Fruit fly (Drosophila melanogaster) whole organism, wandering third instar larva: Measurements from ENCODE around the gene dj-1beta.

Source experiments
- CG32264 ChIP-seq: fragments of 200-800 bp; sonication (Bioruptor generic); optimal IDR thresholded peaks from 2 replicates; lab custom pipeline; 2016; ENCODE audit warnings: missing biosample characterization, missing genetic modification characterization
- CrebA ChIP-seq: fragments of 200-800 bp; sonication (Bioruptor generic); optimal IDR thresholded peaks from 2 replicates; lab custom pipeline; 2016; ENCODE audit warnings: missing biosample characterization, mild to moderate bottlenecking, missing genetic modification characterization, borderline replicate concordance
- Dfd ChIP-seq: fragments of >200 bp; optimal IDR thresholded peaks from 2 replicates; lab custom pipeline; 2017; ENCODE audit warnings: missing biosample characterization, missing genetic modification characterization
- Dif ChIP-seq: fragments of 200-275, 200-300 bp; sonication (Bioruptor generic); optimal IDR thresholded peaks from 2 replicates; lab custom pipeline; 2018; ENCODE audit warnings: missing biosample characterization, missing genetic modification characterization; ENCODE audit not compliant: partially characterized antibody
- GATAd ChIP-seq: sonication (Bioruptor generic); optimal IDR thresholded peaks from 2 replicates; lab custom pipeline; 2016; ENCODE audit warnings: missing biosample characterization, missing genetic modification characterization
- Hr78 ChIP-seq: fragments of >200 bp; optimal IDR thresholded peaks from 2 replicates; lab custom pipeline; 2017; ENCODE audit warnings: missing biosample characterization, missing genetic modification characterization
- Hr83 ChIP-seq: fragments of 200-300 bp; sonication (Bioruptor generic); optimal IDR thresholded peaks from 2 replicates; lab custom pipeline; 2016; ENCODE audit warnings: missing biosample characterization, mild to moderate bottlenecking, missing genetic modification characterization, moderate library complexity; ENCODE audit not compliant: poor library complexity, severe bottlenecking
- Jra ChIP-seq: sonication (Bioruptor generic); optimal IDR thresholded peaks from 2 replicates; lab custom pipeline; 2016; ENCODE audit warnings: missing biosample characterization, missing genetic modification characterization
- Mio ChIP-seq: sonication (Bioruptor generic); optimal IDR thresholded peaks from 2 replicates; lab custom pipeline; 2016; ENCODE audit warnings: missing biosample characterization, missing genetic modification characterization
- Myc ChIP-seq: fragments of >200 bp; optimal IDR thresholded peaks from 2 replicates; lab custom pipeline; 2017
- N ChIP-seq: fragments of >200 bp; optimal IDR thresholded peaks from 2 replicates; lab custom pipeline; 2018; ENCODE audit warnings: missing biosample characterization, missing external identifiers, missing genetic modification characterization
- OdsH ChIP-seq: fragments of 200-800 bp; sonication (Bioruptor generic); optimal IDR thresholded peaks from 2 replicates; lab custom pipeline; 2016; ENCODE audit warnings: missing biosample characterization, mild to moderate bottlenecking, missing genetic modification characterization
- Rel ChIP-seq, 2 experiments: fragments of 200-800 bp; sonication (Bioruptor generic) in 1 of 2; optimal IDR thresholded peaks; 2 replicates in 1 of 2; 3 replicates in 1 of 2; lab custom pipeline; 2016 to 2019; ENCODE audit warnings: mild to moderate bottlenecking in 2 of 2, missing biosample characterization in 2 of 2, missing genetic modification characterization in 2 of 2, moderate library complexity in 1 of 2
- Sp1 ChIP-seq: fragments of 200-800 bp; sonication (Bioruptor generic); optimal IDR thresholded peaks from 3 replicates; lab custom pipeline; 2019; ENCODE audit warnings: missing biosample characterization, mild to moderate bottlenecking, missing genetic modification characterization, moderate library complexity
- Vsx2 ChIP-seq: fragments of 200-300, 225-300 bp; sonication (Bioruptor generic); optimal IDR thresholded peaks from 2 replicates; lab custom pipeline; 2018; ENCODE audit warnings: missing biosample characterization, missing genetic modification characterization; ENCODE audit not compliant: partially characterized antibody
- br ChIP-seq: fragments of 200-800 bp; sonication (Bioruptor generic); optimal IDR thresholded peaks from 2 replicates; lab custom pipeline; 2016; ENCODE audit warnings: missing biosample characterization, missing genetic modification characterization
- brk ChIP-seq: fragments of 200-800 bp; sonication (Bioruptor generic); optimal IDR thresholded peaks from 2 replicates; lab custom pipeline; 2016; ENCODE audit warnings: missing biosample characterization, mild to moderate bottlenecking, missing genetic modification characterization
- dl ChIP-seq, 2 experiments: fragments of 175-275, 200-275 bp in 1 of 2; fragments of 200-275 bp in 1 of 2; sonication (Bioruptor generic); optimal IDR thresholded peaks; lab custom pipeline; 2018; ENCODE audit warnings: mild to moderate bottlenecking in 2 of 2, missing biosample characterization in 2 of 2, missing genetic modification characterization in 2 of 2, moderate library complexity in 2 of 2; ENCODE audit not compliant: partially characterized antibody in 2 of 2, insufficient read depth in 1 of 2
- dmrt93B ChIP-seq: fragments of 200-800 bp; sonication (Bioruptor generic); optimal IDR thresholded peaks from 2 replicates; lab custom pipeline; 2018; ENCODE audit warnings: missing biosample characterization, mild to moderate bottlenecking, missing genetic modification characterization
- dsf ChIP-seq: sonication (Bioruptor generic); optimal IDR thresholded peaks from 2 replicates; lab custom pipeline; 2016; ENCODE audit warnings: missing biosample characterization, missing genetic modification characterization, borderline replicate concordance
- ey ChIP-seq: fragments of 200-800 bp; sonication (Bioruptor generic); optimal IDR thresholded peaks from 2 replicates; lab custom pipeline; 2016; ENCODE audit warnings: missing biosample characterization, missing genetic modification characterization
- foxo ChIP-seq, 2 experiments: fragments of 200-800 bp; sonication (Bioruptor generic); optimal IDR thresholded peaks; 2 replicates in 1 of 2; 3 replicates in 1 of 2; lab custom pipeline; 2016 to 2017; ENCODE audit warnings: missing biosample characterization in 2 of 2, missing genetic modification characterization in 2 of 2
- fru ChIP-seq: fragments of 200-800 bp; sonication (Bioruptor generic); optimal IDR thresholded peaks from 3 replicates; lab custom pipeline; 2016; ENCODE audit warnings: missing biosample characterization, mild to moderate bottlenecking, missing genetic modification characterization
- h ChIP-seq: fragments of 200-800 bp; sonication (Bioruptor generic); optimal IDR thresholded peaks from 3 replicates; lab custom pipeline; 2016; ENCODE audit warnings: missing biosample characterization, mild to moderate bottlenecking, missing genetic modification characterization
- jim ChIP-seq: fragments of 175-275, 200-325 bp; sonication (Bioruptor generic); optimal IDR thresholded peaks from 2 replicates; lab custom pipeline; 2016; ENCODE audit warnings: missing biosample characterization, mild to moderate bottlenecking, missing genetic modification characterization
- lola ChIP-seq: fragments of >200 bp; optimal IDR thresholded peaks from 2 replicates; lab custom pipeline; 2017; ENCODE audit warnings: missing biosample characterization, missing genetic modification characterization
- pan ChIP-seq: fragments of >200 bp; optimal IDR thresholded peaks from 2 replicates; lab custom pipeline; 2017
- sv ChIP-seq: fragments of 200-800 bp; sonication (Bioruptor generic); optimal IDR thresholded peaks from 3 replicates; lab custom pipeline; 2016; ENCODE audit warnings: missing biosample characterization, missing genetic modification characterization
- tai ChIP-seq: sonication (Bioruptor generic); optimal IDR thresholded peaks from 2 replicates; lab custom pipeline; 2016; ENCODE audit warnings: missing biosample characterization, missing genetic modification characterization
- usp ChIP-seq: fragments of >200 bp; optimal IDR thresholded peaks from 2 replicates; lab custom pipeline; 2017; ENCODE audit warnings: missing biosample characterization, missing genetic modification characterization
- woc ChIP-seq: sonication (Bioruptor generic); optimal IDR thresholded peaks from 2 replicates; lab custom pipeline; 2016; ENCODE audit warnings: missing biosample characterization, mild to moderate bottlenecking, missing genetic modification characterization

Gene dj-1beta

DNA sequence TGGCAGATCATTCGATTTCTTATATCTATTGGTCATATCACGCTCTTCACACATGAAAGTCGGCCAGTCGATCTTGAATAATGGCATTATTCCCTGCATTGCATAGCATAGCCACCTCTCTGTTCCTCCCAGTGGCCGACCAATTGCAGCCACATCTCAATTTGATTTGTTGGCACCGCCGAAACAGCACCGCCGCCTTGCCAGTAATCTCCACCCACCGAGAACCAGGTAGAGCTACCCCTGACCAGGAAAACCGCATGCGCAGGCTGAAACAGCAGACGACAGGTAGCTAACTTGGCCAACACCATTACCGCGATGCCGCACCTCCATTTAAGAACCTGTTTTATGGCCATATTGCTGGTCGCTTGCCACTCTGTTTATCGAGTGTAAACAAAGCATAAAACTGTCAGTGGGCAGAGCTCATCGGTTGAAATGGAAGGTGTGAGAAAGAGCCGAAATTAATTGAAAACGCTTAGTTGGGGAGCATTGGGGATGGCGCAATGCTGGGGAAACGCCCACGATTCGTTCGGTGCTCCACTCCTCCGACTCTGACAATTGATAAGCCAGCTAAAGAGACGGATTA, 39.9 kb upstream of the dj-1beta start:
- TF ChIP-seq Myc (lab: Kevin White, UChicago) = no peak
- no peak for TF ChIP-seq Hr78 (GFP tag; lab: Kevin White, UChicago)
- TF ChIP-seq ey (GFP tag; lab: Kevin White, UChicago) = no peak
- TF ChIP-seq jim = no peak
- TF ChIP-seq N = no peak
- no peak for TF ChIP-seq dmrt93B (GFP tag; lab: Kevin White, UChicago)
- TF ChIP-seq CrebA (GFP tag; lab: Kevin White, UChicago) = no peak
- no peak for TF ChIP-seq usp (GFP tag; lab: Kevin White, UChicago)
- TF ChIP-seq GATAd = no peak
- TF ChIP-seq lola (GFP tag; lab: Kevin White, UChicago) = no peak
- TF ChIP-seq br (GFP tag; lab: Kevin White, UChicago) = no peak
- TF ChIP-seq tai (GFP tag; lab: Kevin White, UChicago) = no peak

DNA sequence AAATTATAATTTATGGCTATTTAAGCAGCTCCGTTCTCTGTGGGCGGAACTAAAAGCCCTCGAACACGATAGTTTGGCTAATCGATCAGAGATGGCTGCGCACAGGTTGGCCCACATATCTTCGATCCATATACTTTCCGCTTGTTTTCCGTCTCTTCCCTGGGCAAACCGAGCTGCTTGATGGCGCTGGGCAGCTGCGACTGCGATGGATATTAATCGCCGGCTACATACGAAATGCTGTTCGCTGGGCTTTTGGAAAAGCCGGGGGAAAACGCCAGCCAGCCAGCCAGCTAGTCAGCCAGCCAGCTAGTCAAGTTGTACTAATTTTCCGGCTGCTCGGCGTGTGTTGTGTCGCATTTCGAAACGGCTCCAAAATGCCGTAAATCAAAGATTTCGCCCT, 39.4 kb upstream of the dj-1beta start:
- TF ChIP-seq jim = no peak
- no peak for TF ChIP-seq tai (GFP tag; lab: Kevin White, UChicago)
- no peak for TF ChIP-seq brk
- TF ChIP-seq pan = no peak
- no peak for TF ChIP-seq ey (GFP tag; lab: Kevin White, UChicago)
- no peak for TF ChIP-seq foxo (GFP tag; optimal IDR thresholded peaks at IDR 0.05; lab: Kevin White, UChicago)
- no peak for TF ChIP-seq woc (GFP tag; lab: Kevin White, UChicago)
- TF ChIP-seq lola (GFP tag; lab: Kevin White, UChicago) = no peak
- TF ChIP-seq Dif (GFP tag; lab: Kevin White, UChicago) = no peak
- TF ChIP-seq Mio = no peak
- no peak for TF ChIP-seq Rel (GFP tag; optimal IDR thresholded peaks at IDR 0.05; lab: Kevin White, UChicago)
- no peak for TF ChIP-seq Rel (tag; optimal IDR thresholded peaks at IDR 0.05; lab: Kevin White, UChicago)
- no peak for TF ChIP-seq fru (GFP tag; lab: Kevin White, UChicago)
- no peak for TF ChIP-seq Dfd
- no peak for TF ChIP-seq Myc (lab: Kevin White, UChicago)
- TF ChIP-seq h (GFP tag; lab: Kevin White, UChicago) = no peak
- no peak for TF ChIP-seq N
- TF ChIP-seq Hr83 (GFP tag; lab: Kevin White, UChicago) = no peak
- TF ChIP-seq CG32264 (GFP tag; lab: Kevin White, UChicago) = no peak
- no peak for TF ChIP-seq br (GFP tag; lab: Kevin White, UChicago)
- TF ChIP-seq, all 38 proteins: peak for 0

DNA sequence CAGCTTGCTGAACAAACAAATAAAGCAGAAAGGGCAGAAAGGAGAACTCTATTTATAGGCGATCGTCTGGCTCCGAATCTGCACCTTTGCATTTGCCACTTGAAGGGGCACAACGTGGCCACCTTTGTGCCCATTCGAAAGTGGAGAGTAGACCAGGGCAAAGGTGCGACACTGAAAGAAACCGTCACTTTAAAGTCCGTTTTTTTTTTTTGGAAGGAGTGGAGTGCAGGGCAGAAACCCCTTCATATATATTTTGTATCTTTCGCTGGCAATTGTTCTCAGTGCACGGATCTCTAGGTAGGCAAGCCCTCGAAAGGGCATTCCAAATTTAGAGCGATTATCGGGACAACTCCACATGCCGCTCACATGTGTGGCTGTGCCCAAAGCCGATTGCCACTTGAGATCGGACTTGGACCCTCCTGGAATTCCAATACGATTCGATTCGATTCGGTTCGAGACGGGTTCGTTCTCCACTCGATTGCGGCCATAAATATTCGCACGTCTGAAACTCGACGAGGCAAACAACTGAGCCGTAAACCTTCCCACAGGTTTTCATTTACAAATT, 36.8 kb upstream of the dj-1beta start:
- no peak for TF ChIP-seq dsf
- no peak for TF ChIP-seq CG32264 (GFP tag; lab: Kevin White, UChicago)
- TF ChIP-seq Sp1 (GFP tag; lab: Kevin White, UChicago) = no peak
- TF ChIP-seq foxo (GFP tag; optimal IDR thresholded peaks at IDR 0.05; lab: Kevin White, UChicago) = no peak
- TF ChIP-seq sv = no peak
- TF ChIP-seq, all 38 proteins: peak for 0

DNA sequence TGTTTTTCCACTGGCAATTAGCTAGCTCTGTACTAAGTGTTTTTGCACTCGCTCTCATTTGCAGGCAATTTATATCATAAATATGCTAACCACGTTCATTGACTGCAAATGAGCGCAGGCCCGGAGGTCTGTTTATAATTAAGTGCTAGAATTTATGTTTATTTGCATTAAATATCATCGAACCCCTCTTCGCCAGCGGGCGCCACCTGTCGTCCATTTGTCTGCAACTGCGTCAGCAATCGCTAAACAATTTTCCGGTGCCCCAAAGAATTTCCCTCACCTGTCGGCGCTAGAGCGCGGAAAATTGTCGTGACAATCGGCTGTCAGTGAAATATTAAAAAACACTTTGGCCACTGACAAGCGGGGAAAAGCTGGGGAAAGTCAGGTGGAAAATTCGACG, 36.2 kb upstream of the dj-1beta start:
- TF ChIP-seq sv = no peak
- no peak for TF ChIP-seq ey (GFP tag; lab: Kevin White, UChicago)
- TF ChIP-seq OdsH = no peak
- no peak for TF ChIP-seq br (GFP tag; lab: Kevin White, UChicago)
- no peak for TF ChIP-seq dl (GFP tag; optimal IDR thresholded peaks at IDR 0.05; lab: Kevin White, UChicago; ENCODE audit: insufficient read depth in 1 of 2, partially characterized antibody in 2 of 2)
- no peak for TF ChIP-seq Mio
- no peak for TF ChIP-seq Vsx2 (GFP tag; lab: Kevin White, UChicago)
- no peak for TF ChIP-seq Jra (GFP tag; lab: Kevin White, UChicago)
- TF ChIP-seq Dif (GFP tag; lab: Kevin White, UChicago) = no peak
